Worm (Caenorhabditis elegans) whole organism, L3 larva: Measurements from ENCODE around the gene nfm-1.

ENCODE experiments used
- ceh-16 ChIP-seq: sonication (generic microtip); optimal IDR thresholded peaks from 2 replicates; lab custom pipeline; 2017; ENCODE audit warnings: missing biosample characterization, missing genetic modification characterization
- ceh-82 ChIP-seq: fragments of 150-350 bp; optimal IDR thresholded peaks from 2 replicates; lab custom pipeline; 2014; ENCODE audit warnings: missing biosample characterization, missing genetic modification characterization
- egl-27 ChIP-seq: sonication (generic microtip); optimal IDR thresholded peaks from 4 replicates; lab custom pipeline; 2017; ENCODE audit warnings: missing biosample characterization, missing genetic modification reagents, missing genetic modification characterization
- fkh-10 ChIP-seq: sonication (generic microtip); optimal IDR thresholded peaks from 2 replicates; lab custom pipeline; 2017; ENCODE audit warnings: missing biosample characterization, missing genetic modification reagents, missing genetic modification characterization
- jun-1 ChIP-seq: fragments of 150-350 bp; optimal IDR thresholded peaks from 2 replicates; lab custom pipeline; 2014; ENCODE audit warnings: missing biosample characterization, missing genetic modification reagents, missing genetic modification characterization
- nfya-1 ChIP-seq: sonication (generic microtip); optimal IDR thresholded peaks from 2 replicates; lab custom pipeline; 2017; ENCODE audit warnings: missing genetic modification characterization, mild to moderate bottlenecking, missing compliant biosample characterization, antibody characterized with exemption, moderate library complexity; ENCODE audit not compliant: insufficient read depth
- nhr-23 ChIP-seq: fragments of 150-350 bp; optimal IDR thresholded peaks from 2 replicates; lab custom pipeline; 2014; ENCODE audit warnings: missing biosample characterization, missing genetic modification reagents, missing genetic modification characterization
- nhr-28 ChIP-seq: fragments of 150-350 bp; optimal IDR thresholded peaks from 2 replicates; lab custom pipeline; 2014; ENCODE audit warnings: missing biosample characterization, missing genetic modification characterization
- pqm-1 ChIP-seq: fragments of 150-350 bp; optimal IDR thresholded peaks from 2 replicates; lab custom pipeline; 2017; ENCODE audit warnings: missing biosample characterization, missing genetic modification characterization, inconsistent platforms
- unc-62 ChIP-seq: fragments of 150-350 bp; sonication (generic microtip); optimal IDR thresholded peaks from 4 replicates; lab custom pipeline; 2014; ENCODE audit warnings: missing biosample characterization, missing genetic modification reagents, missing genetic modification characterization

DNA sequence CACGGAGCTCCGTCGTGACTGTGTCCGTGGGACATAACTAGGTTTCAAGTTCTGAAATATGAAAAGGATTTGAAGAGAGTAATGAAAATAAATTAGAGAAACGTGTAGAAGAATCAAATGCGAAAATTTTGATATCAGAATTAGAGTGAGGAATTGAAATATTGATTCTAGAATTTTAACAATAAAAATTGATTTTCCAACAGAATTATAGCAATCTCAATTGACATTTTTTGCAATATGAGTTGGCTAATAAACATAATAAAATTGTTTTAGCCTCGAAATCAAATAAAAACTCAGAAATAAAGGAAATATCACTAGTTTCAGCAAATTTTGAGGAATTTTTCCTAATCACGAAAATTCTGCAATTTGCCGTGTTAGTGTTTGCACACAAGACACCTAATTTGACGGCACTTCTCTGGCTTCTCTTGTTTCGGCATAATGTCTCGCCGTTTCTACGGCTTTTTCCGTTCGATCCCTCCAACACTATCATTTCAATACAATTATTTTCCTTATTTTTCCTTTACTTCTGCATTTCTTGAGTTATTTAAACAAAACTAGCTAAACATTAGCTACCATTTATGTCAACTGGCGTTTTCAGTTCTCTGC lies 42.9 kb upstream of the nfm-1 start, which contains the start of gene nmt-1:
- no peak for TF ChIP-seq egl-27
- no peak for TF ChIP-seq ceh-16
- no peak for TF ChIP-seq unc-62 (GFP tag; lab: Kevin White, UChicago)
- no peak for TF ChIP-seq nhr-23 (tag; lab: Kevin White, UChicago)
- TF ChIP-seq fkh-10 (GFP tag; lab: Kevin White, UChicago) = no peak
- TF ChIP-seq ceh-82 (tag; lab: Kevin White, UChicago) = no peak
- TF ChIP-seq nfya-1 (tag; lab: Kevin White, UChicago) = peak; percentile 42
- TF ChIP-seq jun-1 (tag; lab: Kevin White, UChicago) = no peak
- TF ChIP-seq nhr-28 (tag; lab: Kevin White, UChicago) = no peak
- TF ChIP-seq pqm-1 (tag; lab: Kevin White, UChicago) = no peak
